Worm (Caenorhabditis elegans): ENCODE data around the gene ZK105.13.

Gene ZK105.13

DNA sequence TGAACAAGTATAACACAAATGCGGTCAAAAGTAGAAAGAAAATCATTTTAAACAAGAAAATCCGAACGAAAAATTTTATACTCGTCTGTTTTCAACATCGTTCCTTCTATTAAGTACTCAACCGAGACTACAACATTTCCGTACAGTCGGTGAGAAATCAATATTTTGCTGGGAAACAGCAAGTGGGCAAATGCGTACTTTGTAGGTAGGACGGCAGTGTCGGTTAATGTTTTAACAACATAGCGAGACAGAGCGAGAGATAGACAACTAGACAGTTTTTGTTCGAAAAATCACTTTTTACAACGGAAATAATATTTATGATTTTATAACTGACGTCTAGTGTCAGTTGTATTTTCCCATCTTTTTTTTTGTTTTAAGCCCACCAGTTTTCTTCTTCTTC is 31.6 kb downstream of the ZK105.13 start, which contains the start of gene cyp-33A1:
Gene cyp-33A1 (minus strand): TSS at position 72 of the 400 bp plus-strand sequence.
- TF ChIP-seq ceh-45 (GFP tag; IDR thresholded peaks at IDR 0.05) (no peak), unc-55 (GFP tag; optimal IDR thresholded peaks at IDR 0.05) (no peak), lim-6 (tag; optimal IDR thresholded peaks at IDR 0.05) (no peak), tbx-2 (tag; optimal IDR thresholded peaks at IDR 0.05) (no peak), pag-3 (tag; optimal IDR thresholded peaks at IDR 0.05; ENCODE audit: borderline replicate concordance) (no peak), ceh-31 (tag; optimal IDR thresholded peaks at IDR 0.05) (no peak), nhr-11 (tag; optimal IDR thresholded peaks at IDR 0.05) (no peak)

DNA sequence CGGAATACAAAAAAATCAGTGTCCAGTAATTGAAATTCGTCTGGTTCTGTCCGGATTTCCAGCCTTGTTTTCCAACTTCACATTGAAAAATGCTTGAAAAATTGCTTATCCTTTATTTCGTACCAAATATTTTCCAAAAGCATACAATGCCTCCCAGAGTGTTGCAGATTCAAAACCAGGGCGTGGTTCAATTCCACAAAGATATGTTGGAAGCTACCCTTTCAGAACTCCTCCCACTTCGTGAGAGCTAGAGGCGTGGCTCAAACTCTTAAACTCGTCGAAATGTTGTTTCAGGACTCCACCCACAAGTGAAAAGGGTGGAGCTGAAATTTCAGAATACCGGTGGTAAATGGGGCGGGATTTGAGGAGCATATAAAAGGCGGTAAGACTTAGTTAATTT is 37.1 kb downstream of the ZK105.13 start, which contains the start of gene C12D5.3:
Gene C12D5.3 (plus strand): TSS at position 301 of the 400 bp plus-strand sequence.
- TF ChIP-seq syd-9 (tag; optimal IDR thresholded peaks at IDR 0.05): no peak
- no peak for TF ChIP-seq elt-4 (tag; optimal IDR thresholded peaks at IDR 0.05)
- no peak for TF ChIP-seq lim-6 (tag; optimal IDR thresholded peaks at IDR 0.05)
- TF ChIP-seq fax-1 (tag; optimal IDR thresholded peaks at IDR 0.05): no peak
- TF ChIP-seq pat-9 (tag; optimal IDR thresholded peaks at IDR 0.05): no peak
- TF ChIP-seq ceh-24 (tag; optimal IDR thresholded peaks at IDR 0.05): no peak
- no peak for TF ChIP-seq odd-2 (tag; optimal IDR thresholded peaks at IDR 0.05)
- TF ChIP-seq dmd-4 (tag; optimal IDR thresholded peaks at IDR 0.05; ENCODE audit: borderline replicate concordance): no peak
- TF ChIP-seq tbx-2 (tag; optimal IDR thresholded peaks at IDR 0.05): no peak
- TF ChIP-seq sdc-2 (tag; optimal IDR thresholded peaks at IDR 0.05): no peak
- TF ChIP-seq pha-2 (tag; optimal IDR thresholded peaks at IDR 0.05): no peak
- no peak for TF ChIP-seq pha-4 (tag; optimal IDR thresholded peaks at IDR 0.05)
- no peak for TF ChIP-seq elt-2 (tag; optimal IDR thresholded peaks at IDR 0.05)
- TF ChIP-seq ceh-6 (GFP tag; optimal IDR thresholded peaks at IDR 0.05): no peak
- no peak for TF ChIP-seq hlh-13 (GFP tag; optimal IDR thresholded peaks at IDR 0.05)
- no peak for TF ChIP-seq F13H6.1 (tag; optimal IDR thresholded peaks at IDR 0.05)
- no peak for TF ChIP-seq ceh-18 (tag; optimal IDR thresholded peaks at IDR 0.05)

DNA sequence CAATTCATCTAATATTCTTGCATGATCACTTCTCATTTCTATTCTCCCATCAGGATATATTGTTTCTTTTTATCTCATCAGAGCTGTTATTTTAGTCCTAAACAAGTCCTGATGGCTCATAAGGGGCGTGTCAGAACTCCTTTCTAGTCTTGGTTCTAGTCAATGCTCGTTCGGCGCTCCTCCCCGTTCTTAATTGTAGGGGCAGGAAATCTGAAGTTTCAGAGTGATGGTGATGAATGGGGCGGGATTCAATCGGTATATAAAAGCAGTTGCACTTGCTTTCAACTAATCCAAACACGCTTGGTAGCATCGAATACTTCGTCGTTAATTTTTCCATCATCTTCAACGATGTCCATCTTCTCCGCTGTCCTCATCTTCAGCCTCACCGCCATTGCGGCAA is 40.7 kb downstream of the ZK105.13 start, which contains the start of gene C12D5.4:
Gene C12D5.4 (plus strand): TSS at position 301 of the 400 bp plus-strand sequence.
- TF ChIP-seq ceh-48 (tag; optimal IDR thresholded peaks at IDR 0.05) (no peak), ceh-14 (tag; optimal IDR thresholded peaks at IDR 0.05) (no peak), K09A11.1 (tag; optimal IDR thresholded peaks at IDR 0.05; ENCODE audit: insufficient read depth) (no peak), pag-3 (tag; optimal IDR thresholded peaks at IDR 0.05; ENCODE audit: borderline replicate concordance) (no peak), ceh-31 (tag; optimal IDR thresholded peaks at IDR 0.05) (no peak), pat-9 (tag; optimal IDR thresholded peaks at IDR 0.05) (no peak), hlh-6 (tag; optimal IDR thresholded peaks at IDR 0.05) (no peak), pha-2 (tag; optimal IDR thresholded peaks at IDR 0.05) (no peak), unc-55 (GFP tag; optimal IDR thresholded peaks at IDR 0.05) (no peak), elt-4 (tag; optimal IDR thresholded peaks at IDR 0.05) (no peak), ceh-9 (tag; optimal IDR thresholded peaks at IDR 0.05) (no peak), hlh-30 (tag; optimal IDR thresholded peaks at IDR 0.05; ENCODE audit: insufficient read depth) (no peak), che-1 (tag; optimal IDR thresholded peaks at IDR 0.05) (no peak), ceh-45 (GFP tag; IDR thresholded peaks at IDR 0.05) (no peak), unc-42 (tag; optimal IDR thresholded peaks at IDR 0.05) (no peak), fkh-6 (tag; optimal IDR thresholded peaks at IDR 0.05) (no peak), lin-11 (tag; optimal IDR thresholded peaks at IDR 0.05) (no peak), elt-2 (tag; optimal IDR thresholded peaks at IDR 0.05) (no peak), fax-1 (tag; optimal IDR thresholded peaks at IDR 0.05) (no peak)

DNA sequence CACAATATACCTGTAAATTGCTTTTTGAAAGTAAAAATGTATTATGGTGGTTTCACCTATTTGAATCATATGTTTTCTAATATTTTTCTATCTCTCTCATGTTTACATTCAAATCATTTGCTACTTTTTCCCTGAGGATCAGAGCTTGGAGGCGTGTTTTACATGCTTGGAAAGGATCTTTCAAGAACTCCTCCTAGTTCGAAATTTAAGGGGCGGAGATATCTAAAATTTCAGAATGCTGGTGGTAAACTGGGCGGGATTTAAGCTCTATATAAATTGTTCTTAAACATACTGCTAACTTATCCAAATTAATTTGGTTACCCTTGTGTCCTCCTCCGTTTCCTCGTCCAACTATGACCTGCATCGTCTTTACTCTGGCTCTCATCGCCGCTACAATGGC is 45.0 kb downstream of the ZK105.13 start, which contains the start of gene C12D5.5:
Gene C12D5.5 (plus strand): TSS at position 301 of the 400 bp plus-strand sequence.
- TF ChIP-seq pha-4 (tag; optimal IDR thresholded peaks at IDR 0.05) (no peak), ceh-19 (GFP tag; optimal IDR thresholded peaks at IDR 0.05) (no peak), hlh-6 (tag; optimal IDR thresholded peaks at IDR 0.05) (no peak), sox-2 (GFP tag; IDR thresholded peaks at IDR 0.05) (no peak), ceh-6 (GFP tag; optimal IDR thresholded peaks at IDR 0.05) (no peak), pros-1 (tag; optimal IDR thresholded peaks at IDR 0.05) (no peak), C08G9.2 (tag; optimal IDR thresholded peaks at IDR 0.05) (no peak), tbx-2 (tag; optimal IDR thresholded peaks at IDR 0.05) (no peak), dve-1 (tag; optimal IDR thresholded peaks at IDR 0.05) (no peak), sox-4 (tag; optimal IDR thresholded peaks at IDR 0.05) (no peak), dmd-4 (tag; optimal IDR thresholded peaks at IDR 0.05; ENCODE audit: borderline replicate concordance) (no peak), elt-2 (tag; optimal IDR thresholded peaks at IDR 0.05) (no peak), hlh-13 (GFP tag; optimal IDR thresholded peaks at IDR 0.05) (no peak), ceh-9 (tag; optimal IDR thresholded peaks at IDR 0.05) (no peak), ceh-24 (tag; optimal IDR thresholded peaks at IDR 0.05) (no peak), lim-6 (tag; optimal IDR thresholded peaks at IDR 0.05) (no peak)
